Fruit fly (Drosophila melanogaster) whole organism, embryonic: ENCODE data around the gene CG32700.

ENCODE experiments used
- Ada2b ChIP-seq: fragments of 200-800 bp; sonication (Bioruptor generic); IDR thresholded peaks from 2 replicates; pipeline ENCODE4 v1.3.6; 2022; ENCODE audit warnings: missing biosample characterization, missing genetic modification characterization
- BEAF-32 ChIP-seq: fragments of 200-800 bp; sonication (Bioruptor generic); optimal IDR thresholded peaks from 3 replicates; lab custom pipeline; 2017; ENCODE audit warnings: missing biosample characterization, missing genetic modification characterization, mild to moderate bottlenecking, moderate library complexity, missing genetic modification reagents
- CG10274 ChIP-seq: fragments of 200-800 bp; sonication (Bioruptor generic); optimal IDR thresholded peaks from 3 replicates; lab custom pipeline; 2017; ENCODE audit warnings: missing biosample characterization, mild to moderate bottlenecking, missing genetic modification characterization
- CG10565 ChIP-seq: fragments of 200-800 bp; sonication (Bioruptor generic); optimal IDR thresholded peaks from 3 replicates; lab custom pipeline; 2016; ENCODE audit warnings: missing biosample characterization, mild to moderate bottlenecking, missing genetic modification characterization
- CG11247 ChIP-seq: fragments of 200-800 bp; sonication (Bioruptor generic); IDR thresholded peaks from 2 replicates; pipeline ENCODE4 v1.3.6; 2022; ENCODE audit warnings: missing biosample characterization, missing genetic modification characterization
- CG12071 ChIP-seq: fragments of 200-800 bp; sonication (Bioruptor generic); optimal IDR thresholded peaks from 3 replicates; lab custom pipeline; 2018; ENCODE audit warnings: missing biosample characterization, mild to moderate bottlenecking, missing genetic modification characterization
- CG12104 ChIP-seq: fragments of 200-800 bp; sonication (Bioruptor generic); optimal IDR thresholded peaks from 3 replicates; lab custom pipeline; 2016; ENCODE audit warnings: missing biosample characterization, missing genetic modification characterization
- CG12299 ChIP-seq: fragments of 200-800 bp; sonication (Bioruptor generic); optimal IDR thresholded peaks from 2 replicates; lab custom pipeline; 2018; ENCODE audit warnings: missing biosample characterization, mild to moderate bottlenecking, missing genetic modification characterization
- CG12769 ChIP-seq: fragments of 200-800 bp; sonication (Bioruptor generic); optimal IDR thresholded peaks from 2 replicates; lab custom pipeline; 2019; ENCODE audit warnings: missing biosample characterization, mild to moderate bottlenecking, missing genetic modification characterization, moderate library complexity
- CG16813 ChIP-seq: fragments of 200-800 bp; sonication (Bioruptor generic); IDR thresholded peaks from 3 replicates; pipeline ENCODE4 v1.3.6; 2022; ENCODE audit warnings: missing biosample characterization, missing genetic modification characterization; ENCODE audit not compliant: partially characterized antibody
- CG17328 ChIP-seq: fragments of 200-800 bp; sonication (Bioruptor generic); IDR thresholded peaks from 2 replicates; pipeline ENCODE4 v1.3.6; 2022; ENCODE audit warnings: missing biosample characterization, missing genetic modification characterization
- CG17802 ChIP-seq: fragments of 200-800 bp; sonication (Bioruptor generic); optimal IDR thresholded peaks from 2 replicates; lab custom pipeline; 2018; ENCODE audit warnings: missing biosample characterization, mild to moderate bottlenecking, missing genetic modification characterization, moderate library complexity
- CG18262 ChIP-seq: fragments of 200-800 bp; optimal IDR thresholded peaks from 3 replicates; lab custom pipeline; 2019; ENCODE audit warnings: missing biosample characterization, mild to moderate bottlenecking, missing genetic modification characterization, moderate library complexity
- CG2116 ChIP-seq: fragments of 200-800 bp; sonication (Bioruptor generic); optimal IDR thresholded peaks from 3 replicates; lab custom pipeline; 2018; ENCODE audit warnings: missing biosample characterization, mild to moderate bottlenecking, missing genetic modification characterization
- CG2120 ChIP-seq: fragments of 200-800 bp; sonication (Bioruptor generic); optimal IDR thresholded peaks from 3 replicates; lab custom pipeline; 2016; ENCODE audit warnings: missing biosample characterization, missing genetic modification characterization
- CG3065 ChIP-seq: fragments of 200-800 bp; sonication (Bioruptor generic); optimal IDR thresholded peaks from 2 replicates; lab custom pipeline; 2016; ENCODE audit warnings: missing biosample characterization, missing genetic modification characterization
- CG32532 ChIP-seq: fragments of 200-800 bp; sonication (Bioruptor generic); IDR thresholded peaks from 2 replicates; pipeline ENCODE4 v1.3.6; 2022; ENCODE audit warnings: missing biosample characterization, missing genetic modification characterization
- CG34224 ChIP-seq: fragments of 200-800 bp; sonication (Bioruptor generic); IDR thresholded peaks from 3 replicates; pipeline ENCODE4 v1.3.6; 2022; ENCODE audit warnings: missing biosample characterization, missing genetic modification characterization; ENCODE audit not compliant: partially characterized antibody
- CG6272 ChIP-seq: fragments of 200-800 bp; sonication (Bioruptor generic); IDR thresholded peaks from 2 replicates; pipeline ENCODE4 v1.3.6; 2022; ENCODE audit warnings: missing biosample characterization, missing genetic modification characterization
- CG7839 ChIP-seq: fragments of 200-800 bp; sonication (Bioruptor generic); optimal IDR thresholded peaks from 3 replicates; lab custom pipeline; 2018; ENCODE audit warnings: missing biosample characterization, mild to moderate bottlenecking, missing genetic modification characterization, moderate library complexity
- CG7963 ChIP-seq: fragments of 200-800 bp; sonication (Bioruptor generic); IDR thresholded peaks from 3 replicates; pipeline ENCODE4 v1.3.6; 2022; ENCODE audit warnings: missing biosample characterization, missing genetic modification characterization; ENCODE audit not compliant: partially characterized antibody
- CG8388 ChIP-seq: fragments of 200-800 bp; sonication (Bioruptor generic); optimal IDR thresholded peaks from 2 replicates; lab custom pipeline; 2019; ENCODE audit warnings: missing biosample characterization, mild to moderate bottlenecking, missing genetic modification characterization, moderate library complexity
- CG9817 ChIP-seq: fragments of 200-800 bp; sonication (Bioruptor generic); optimal IDR thresholded peaks from 2 replicates; lab custom pipeline; 2018; ENCODE audit warnings: missing biosample characterization, mild to moderate bottlenecking, missing genetic modification characterization, moderate library complexity
- Dek ChIP-seq: fragments of 200-800 bp; sonication (Bioruptor generic); optimal IDR thresholded peaks from 3 replicates; lab custom pipeline; 2019; ENCODE audit warnings: missing biosample characterization, mild to moderate bottlenecking, missing genetic modification characterization, moderate library complexity
- Dp ChIP-seq: fragments of 200-800 bp; sonication (Bioruptor generic); optimal IDR thresholded peaks from 2 replicates; lab custom pipeline; 2018; ENCODE audit warnings: missing biosample characterization, mild to moderate bottlenecking, missing genetic modification characterization, moderate library complexity
- H15 ChIP-seq: fragments of 200-800 bp; sonication (Bioruptor generic); IDR thresholded peaks from 3 replicates; pipeline ENCODE4 v1.3.6; 2022; ENCODE audit warnings: missing biosample characterization, missing genetic modification characterization
- HHEX ChIP-seq: fragments of 200-800 bp; sonication (Bioruptor generic); optimal IDR thresholded peaks from 3 replicates; lab custom pipeline; 2017; ENCODE audit warnings: missing biosample characterization, mild to moderate bottlenecking, missing genetic modification characterization, missing genetic modification reagents
- Hr78 ChIP-seq, 2 experiments: fragments of 200-800 bp in 1 of 2; fragments of >200 bp in 1 of 2; sonication (Bioruptor generic) in 1 of 2; optimal IDR thresholded peaks; 2 replicates each; lab custom pipeline; 2017 to 2019; ENCODE audit warnings: missing biosample characterization in 2 of 2, missing genetic modification characterization in 2 of 2, mild to moderate bottlenecking in 1 of 2, moderate library complexity in 1 of 2
- Lpt ChIP-seq: fragments of >200 bp; optimal IDR thresholded peaks from 2 replicates; lab custom pipeline; 2018; ENCODE audit warnings: missing biosample characterization, missing genetic modification characterization
- Meics ChIP-seq: fragments of 200-800 bp; sonication (Bioruptor generic); optimal IDR thresholded peaks from 2 replicates; lab custom pipeline; 2017; ENCODE audit warnings: missing biosample characterization, mild to moderate bottlenecking, missing genetic modification characterization
- Opbp ChIP-seq: fragments of 200-800 bp; sonication (Bioruptor generic); IDR thresholded peaks from 3 replicates; pipeline ENCODE4 v1.3.6; 2022; ENCODE audit warnings: missing biosample characterization, missing genetic modification characterization; ENCODE audit not compliant: partially characterized antibody
- Rfx ChIP-seq: fragments of 200-800 bp; sonication (Bioruptor generic); IDR thresholded peaks from 2 replicates; pipeline ENCODE4 v1.3.6; 2022; ENCODE audit warnings: missing biosample characterization, missing genetic modification characterization
- btn ChIP-seq: fragments of 200-800 bp; sonication (Bioruptor generic); optimal IDR thresholded peaks from 2 replicates; lab custom pipeline; 2016; ENCODE audit warnings: missing biosample characterization, missing genetic modification characterization
- dati ChIP-seq: fragments of 200-800 bp; sonication (Bioruptor generic); IDR thresholded peaks from 2 replicates; pipeline ENCODE4 v1.3.6; 2022; ENCODE audit warnings: missing biosample characterization, missing genetic modification characterization
- fru ChIP-seq: fragments of >200 bp; optimal IDR thresholded peaks from 2 replicates; lab custom pipeline; 2017
- grn ChIP-seq: fragments of 200-800 bp; sonication (Bioruptor generic); optimal IDR thresholded peaks from 3 replicates; lab custom pipeline; 2017; ENCODE audit warnings: missing biosample characterization, missing genetic modification characterization
- p53 ChIP-seq: fragments of 200-800 bp; sonication (Bioruptor generic); optimal IDR thresholded peaks from 2 replicates; lab custom pipeline; 2016; ENCODE audit warnings: missing biosample characterization, missing genetic modification characterization
- pzg ChIP-seq: fragments of 200-800 bp; sonication (Bioruptor generic); optimal IDR thresholded peaks from 3 replicates; lab custom pipeline; 2018; ENCODE audit warnings: missing biosample characterization, mild to moderate bottlenecking, missing genetic modification characterization, moderate library complexity
- run ChIP-seq: fragments of 200-800 bp; sonication (Bioruptor generic); optimal IDR thresholded peaks from 3 replicates; lab custom pipeline; 2018; ENCODE audit warnings: missing biosample characterization, mild to moderate bottlenecking, missing genetic modification characterization
- seq ChIP-seq: fragments of 200-800 bp; sonication (Bioruptor generic); IDR thresholded peaks from 2 replicates; pipeline ENCODE4 v1.3.6; 2022; ENCODE audit warnings: missing biosample characterization, missing genetic modification characterization
- tgo ChIP-seq: fragments of 200-800 bp; sonication (Bioruptor generic); IDR thresholded peaks from 3 replicates; pipeline ENCODE4 v1.3.6; 2022; ENCODE audit warnings: missing biosample characterization, missing genetic modification characterization
- tio ChIP-seq: fragments of 200-800 bp; sonication (Bioruptor generic); optimal IDR thresholded peaks from 2 replicates; lab custom pipeline; 2017; ENCODE audit warnings: missing biosample characterization, missing genetic modification characterization, inconsistent platforms
- tll ChIP-seq, 2 experiments: fragments of 200-800 bp in 1 of 2; fragments of >200 bp in 1 of 2; sonication (Bioruptor generic) in 1 of 2; optimal IDR thresholded peaks; 2 replicates each; lab custom pipeline; 2017 to 2019; ENCODE audit warnings: missing biosample characterization in 2 of 2, missing genetic modification characterization in 2 of 2, mild to moderate bottlenecking in 1 of 2, moderate library complexity in 1 of 2
- twi ChIP-seq: fragments of 200-800 bp; optimal IDR thresholded peaks from 2 replicates; lab custom pipeline; 2019; ENCODE audit warnings: missing biosample characterization, mild to moderate bottlenecking, missing genetic modification characterization, moderate library complexity
- unc-4 ChIP-seq: fragments of 200-800 bp; sonication (Bioruptor generic); IDR thresholded peaks from 2 replicates; pipeline ENCODE4 v1.3.6; 2022; ENCODE audit warnings: missing biosample characterization, missing genetic modification characterization; ENCODE audit not compliant: partially characterized antibody
- unpg ChIP-seq: fragments of 200-800 bp; sonication (Bioruptor generic); optimal IDR thresholded peaks from 3 replicates; lab custom pipeline; 2018; ENCODE audit warnings: missing biosample characterization, mild to moderate bottlenecking, missing genetic modification characterization, moderate library complexity
- z ChIP-seq: fragments of 200-800 bp; sonication (Bioruptor generic); IDR thresholded peaks from 3 replicates; pipeline ENCODE4 v1.3.6; 2022; ENCODE audit warnings: missing biosample characterization, missing genetic modification characterization

CG32700 gene

DNA sequence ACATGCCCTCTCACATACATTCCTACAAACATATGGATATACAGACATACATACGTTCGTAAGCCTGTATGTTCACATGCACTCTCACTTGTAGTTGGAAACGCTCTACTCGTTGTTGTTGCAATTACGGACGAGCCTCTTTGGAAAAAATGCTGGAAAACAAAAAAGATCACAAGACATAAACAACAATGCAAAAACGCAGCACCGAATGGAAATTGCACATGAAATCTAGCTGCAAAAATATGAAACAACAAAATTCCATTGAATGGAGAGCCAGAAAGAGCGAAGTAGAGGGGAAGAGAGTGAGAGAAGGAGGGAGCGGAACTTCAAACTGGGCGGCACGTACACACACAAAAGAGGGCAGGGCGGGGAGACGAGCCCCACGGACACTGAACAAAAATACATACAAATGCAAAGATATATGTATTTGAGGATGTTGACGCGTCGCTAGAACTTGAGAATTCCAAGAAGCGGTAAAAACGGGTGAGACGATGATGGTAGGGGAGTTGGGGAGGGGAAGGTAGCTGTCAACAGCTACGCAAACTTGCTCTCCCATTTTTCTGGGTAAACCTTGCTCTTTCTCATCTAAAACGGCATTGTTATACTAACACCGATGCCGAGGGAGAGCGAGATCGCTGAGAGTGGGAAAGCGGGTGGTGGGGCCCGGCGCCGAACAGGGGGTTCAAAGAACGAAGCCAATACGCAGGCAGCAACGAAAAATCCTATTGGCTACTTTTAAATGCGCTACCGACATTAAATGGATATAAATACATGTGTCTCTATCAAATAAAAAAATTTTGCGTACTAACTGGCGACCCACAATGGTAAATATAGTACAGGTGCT, 33.7 kb upstream of the CG32700 start (continued):
- TF ChIP-seq run (tag; lab: Kevin White, UChicago) (no peak), fru (lab: Kevin White, UChicago) (no peak), CG2116 (GFP tag; lab: Kevin White, UChicago) (no peak), grn (no peak), CG12769 (tag; lab: Kevin White, UChicago) (peak; percentile 89), pzg (GFP tag; lab: Kevin White, UChicago) (peak; percentile 4), CG12071 (GFP tag; lab: Kevin White, UChicago) (peak; percentile 2), z (GFP tag; lab: Robert Waterston, UW) (peak; percentile 79), CG18262 (tag; lab: Kevin White, UChicago) (no peak), Lpt (GFP tag; lab: Kevin White, UChicago) (no peak), CG9817 (peak; percentile 44), btn (GFP tag; lab: Kevin White, UChicago) (no peak), Meics (GFP tag; lab: Kevin White, UChicago) (peak; percentile 23), tgo (peak; percentile 13; the same call in 1 of the 3 replicates), dati (GFP tag; lab: Robert Waterston, UW) (no peak), CG7839 (tag; lab: Kevin White, UChicago) (peak; percentile 65), CG3065 (GFP tag; lab: Kevin White, UChicago) (no peak), BEAF-32 (no peak), Opbp (GFP tag; lab: Robert Waterston, UW) (peak; percentile 12; the same call in 1 of the 3 replicates), H15 (GFP tag; lab: Robert Waterston, UW) (no peak), Dek (tag; lab: Kevin White, UChicago) (peak; percentile 58), CG2120 (GFP tag; lab: Kevin White, UChicago) (no peak), Ada2b (GFP tag; lab: Robert Waterston, UW) (0 out of 2 replicates have a peak, but pooled peaks have one; percentile 17), CG12104 (GFP tag; lab: Kevin White, UChicago) (no peak), twi (tag; lab: Kevin White, UChicago) (no peak), CG17802 (tag; lab: Kevin White, UChicago) (no peak), Dp (GFP tag; lab: Kevin White, UChicago) (no peak), CG8388 (GFP tag; lab: Kevin White, UChicago) (peak; percentile 31), CG11247 (GFP tag; lab: Robert Waterston, UW) (peak; percentile 6; the same call in 1 of the 2 replicates), CG12299 (tag; lab: Kevin White, UChicago) (no peak), CG6272 (GFP tag; lab: Robert Waterston, UW) (no peak), tll (GFP tag; optimal IDR thresholded peaks at IDR 0.05; lab: Kevin White, UChicago) (no peak), seq (GFP tag; lab: Robert Waterston, UW) (0 out of 2 replicates have a peak, but pooled peaks have one; percentile 13), CG32532 (GFP tag; lab: Robert Waterston, UW) (peak; percentile 55), unpg (peak; percentile 15), CG16813 (GFP tag; lab: Robert Waterston, UW) (no peak), HHEX (peak; percentile 39), CG10274 (GFP tag; lab: Kevin White, UChicago) (peak; percentile 73), CG10565 (GFP tag; lab: Kevin White, UChicago) (no peak), Rfx (GFP tag; lab: Robert Waterston, UW) (no peak; the same call in none of the 2 replicates), CG17328 (GFP tag; lab: Robert Waterston, UW) (no peak), unc-4 (GFP tag; lab: Robert Waterston, UW) (0 out of 2 replicates have a peak, but pooled peaks have one; percentile 29), CG7963 (GFP tag; lab: Robert Waterston, UW) (no peak), Hr78 (GFP tag; optimal IDR thresholded peaks at IDR 0.05; lab: Kevin White, UChicago) (no peak), p53 (GFP tag; lab: Kevin White, UChicago) (no peak), CG34224 (GFP tag; lab: Robert Waterston, UW) (peak; percentile 28; the same call in 1 of the 3 replicates), tio (GFP tag; lab: Kevin White, UChicago) (no peak)
